Worm (Caenorhabditis elegans) whole organism, L1 larva: ENCODE measurements around the gene srz-11.

ENCODE experiments used
- C34B4.2 ChIP-seq: sonication (generic microtip); optimal IDR thresholded peaks from 2 replicates; lab custom pipeline; 2017; ENCODE audit warnings: mild to moderate bottlenecking, missing genetic modification characterization, missing compliant biosample characterization
- Y116A8C.19 ChIP-seq: sonication (generic microtip); optimal IDR thresholded peaks from 2 replicates; lab custom pipeline; 2016; ENCODE audit warnings: missing compliant biosample characterization, missing genetic modification characterization, borderline replicate concordance
- aha-1 ChIP-seq: fragments of 150-350 bp; optimal IDR thresholded peaks from 2 replicates; lab custom pipeline; 2014; ENCODE audit warnings: missing biosample characterization, missing genetic modification characterization
- ama-1 ChIP-seq: fragments of 150-350 bp; optimal IDR thresholded peaks from 2 replicates; lab custom pipeline; 2014
- ceh-8 ChIP-seq: fragments of 200-800 bp; sonication (Bioruptor generic); optimal IDR thresholded peaks from 2 replicates; lab custom pipeline; 2018; ENCODE audit warnings: mild to moderate bottlenecking, missing genetic modification characterization, moderate library complexity, missing compliant biosample characterization
- ceh-90 ChIP-seq: sonication (generic microtip); optimal IDR thresholded peaks from 2 replicates; lab custom pipeline; 2016; ENCODE audit warnings: missing genetic modification characterization, missing compliant biosample characterization
- ces-1 ChIP-seq: fragments of 150-350 bp; optimal IDR thresholded peaks from 2 replicates; lab custom pipeline; 2014; ENCODE audit warnings: missing biosample characterization, missing genetic modification reagents, missing genetic modification characterization
- dsc-1 ChIP-seq: sonication (generic microtip); optimal IDR thresholded peaks from 2 replicates; lab custom pipeline; 2016; ENCODE audit warnings: mild to moderate bottlenecking, missing genetic modification characterization, missing compliant biosample characterization
- efl-1 ChIP-seq, 4 experiments: fragments of 150-350 bp; optimal IDR thresholded peaks in 3 of 4; peaks in 1 of 4; 1 replicate in 1 of 4; 2 replicates in 3 of 4; lab custom pipeline; 2014; ENCODE audit warnings: missing biosample characterization in 2 of 4, missing genetic modification characterization in 2 of 4, missing genetic modification reagents in 2 of 4
- efl-3 ChIP-seq: fragments of 200-800 bp; sonication (Bioruptor generic); optimal IDR thresholded peaks from 2 replicates; lab custom pipeline; 2018; ENCODE audit warnings: mild to moderate bottlenecking, missing genetic modification characterization, missing compliant biosample characterization
- elt-2 ChIP-seq: sonication (generic microtip); optimal IDR thresholded peaks from 2 replicates; lab custom pipeline; 2016; ENCODE audit warnings: missing genetic modification characterization, mild to moderate bottlenecking, inconsistent platforms, missing compliant biosample characterization, missing genetic modification reagents
- elt-3 ChIP-seq, 6 experiments: fragments of 150-350 bp in 1 of 6; sonication (generic microtip); optimal IDR thresholded peaks; 2 replicates each; lab custom pipeline; 2017 to 2018; ENCODE audit warnings: missing biosample characterization in 6 of 6, missing genetic modification characterization in 6 of 6, inconsistent platforms in 1 of 6
- ets-5 ChIP-seq: fragments of 200-800 bp; sonication (Bioruptor generic); IDR thresholded peaks from 2 replicates; pipeline ENCODE4 v1.3.6; 2022; ENCODE audit warnings: missing genetic modification characterization, missing compliant biosample characterization
- fkh-4 ChIP-seq: sonication (generic microtip); optimal IDR thresholded peaks from 2 replicates; lab custom pipeline; 2016; ENCODE audit warnings: missing compliant biosample characterization, missing genetic modification characterization, borderline replicate concordance
- fos-1 ChIP-seq: fragments of 150-350 bp; optimal IDR thresholded peaks from 2 replicates; lab custom pipeline; 2014; ENCODE audit warnings: missing biosample characterization, missing genetic modification characterization
- grh-1 ChIP-seq: fragments of 200-800 bp; sonication (Bioruptor generic); IDR thresholded peaks from 2 replicates; pipeline ENCODE4 v1.3.6; 2022; ENCODE audit warnings: missing genetic modification reagents, missing genetic modification characterization, missing compliant biosample characterization
- hlh-17 ChIP-seq: fragments of 200-800 bp; sonication (Bioruptor generic); optimal IDR thresholded peaks from 2 replicates; lab custom pipeline; 2018; ENCODE audit warnings: missing genetic modification characterization, mild to moderate bottlenecking, missing compliant biosample characterization, moderate library complexity, borderline replicate concordance
- hlh-4 ChIP-seq: sonication (generic microtip); optimal IDR thresholded peaks from 2 replicates; lab custom pipeline; 2016; ENCODE audit warnings: mild to moderate bottlenecking, missing genetic modification characterization, missing compliant biosample characterization
- irx-1 ChIP-seq: sonication (generic microtip); optimal IDR thresholded peaks from 2 replicates; lab custom pipeline; 2016; ENCODE audit warnings: missing genetic modification characterization, missing compliant biosample characterization
- lin-35 ChIP-seq, 2 experiments: fragments of 150-350 bp; optimal IDR thresholded peaks; 2 replicates each; lab custom pipeline; 2014; ENCODE audit warnings: missing biosample characterization in 2 of 2, missing genetic modification characterization in 2 of 2, missing genetic modification reagents in 2 of 2
- lin-39 ChIP-seq: fragments of 150-350 bp; optimal IDR thresholded peaks from 2 replicates; lab custom pipeline; 2014; ENCODE audit warnings: missing biosample characterization, missing genetic modification reagents, missing genetic modification characterization
- lsy-2 ChIP-seq, 2 experiments: fragments of 150-350 bp; optimal IDR thresholded peaks; 2 replicates each; lab custom pipeline; 2014; ENCODE audit warnings: missing biosample characterization in 2 of 2, missing genetic modification characterization in 2 of 2
- mab-9 ChIP-seq: fragments of 200-800 bp; sonication (Bioruptor generic); IDR thresholded peaks from 2 replicates; pipeline ENCODE4 v1.3.6; 2022; ENCODE audit warnings: missing genetic modification reagents, missing genetic modification characterization, missing compliant biosample characterization
- nhr-11 ChIP-seq: fragments of 150-350 bp; optimal IDR thresholded peaks from 2 replicates; lab custom pipeline; 2014; ENCODE audit warnings: missing biosample characterization, missing genetic modification characterization
- nhr-12 ChIP-seq: sonication (generic microtip); optimal IDR thresholded peaks from 2 replicates; lab custom pipeline; 2017; ENCODE audit warnings: missing biosample characterization, missing genetic modification characterization
- nhr-19 ChIP-seq: fragments of 200-800 bp; sonication (Bioruptor generic); conservative IDR thresholded peaks from 2 replicates; pipeline ENCODE4 v1.3.6; 2022; ENCODE audit warnings: missing genetic modification characterization, missing compliant biosample characterization
- nhr-28 ChIP-seq: fragments of 150-350 bp; optimal IDR thresholded peaks from 2 replicates; lab custom pipeline; 2014; ENCODE audit warnings: missing biosample characterization, missing genetic modification characterization
- nhr-47 ChIP-seq: sonication (generic microtip); optimal IDR thresholded peaks from 2 replicates; lab custom pipeline; 2016; ENCODE audit warnings: mild to moderate bottlenecking, missing genetic modification characterization, moderate library complexity, missing compliant biosample characterization
- nhr-71 ChIP-seq: sonication (generic microtip); optimal IDR thresholded peaks from 2 replicates; lab custom pipeline; 2016; ENCODE audit warnings: mild to moderate bottlenecking, missing genetic modification characterization, moderate library complexity, missing compliant biosample characterization
- nhr-77 ChIP-seq: fragments of 150-350 bp; optimal IDR thresholded peaks from 2 replicates; lab custom pipeline; 2014; ENCODE audit warnings: missing biosample characterization, missing genetic modification characterization
- nhr-84 ChIP-seq: sonication (generic microtip); optimal IDR thresholded peaks from 2 replicates; lab custom pipeline; 2017; ENCODE audit warnings: missing biosample characterization, missing genetic modification characterization
- snpc-4 ChIP-seq: fragments of 150-350 bp; optimal IDR thresholded peaks from 2 replicates; lab custom pipeline; 2014; ENCODE audit warnings: missing biosample characterization, missing genetic modification characterization
- snu-23 ChIP-seq: sonication (generic microtip); optimal IDR thresholded peaks from 2 replicates; lab custom pipeline; 2016; ENCODE audit warnings: missing genetic modification characterization, missing compliant biosample characterization
- sox-4 ChIP-seq: sonication (generic microtip); optimal IDR thresholded peaks from 2 replicates; lab custom pipeline; 2016; ENCODE audit warnings: missing genetic modification characterization, missing compliant biosample characterization
- sptf-1 ChIP-seq: fragments of 150-350 bp; optimal IDR thresholded peaks from 2 replicates; lab custom pipeline; 2014; ENCODE audit warnings: missing biosample characterization, missing genetic modification characterization
- sup-37 ChIP-seq: fragments of 200-800 bp; sonication (Bioruptor generic); optimal IDR thresholded peaks from 2 replicates; lab custom pipeline; 2018; ENCODE audit warnings: mild to moderate bottlenecking, missing genetic modification characterization, missing compliant biosample characterization
- unc-30 ChIP-seq: sonication (generic microtip); optimal IDR thresholded peaks from 2 replicates; lab custom pipeline; 2017; ENCODE audit warnings: missing biosample characterization, missing genetic modification characterization
- unc-62 ChIP-seq: fragments of 150-350 bp; optimal IDR thresholded peaks from 2 replicates; lab custom pipeline; 2014; ENCODE audit warnings: missing biosample characterization, missing genetic modification reagents, missing genetic modification characterization
- unc-86 ChIP-seq: sonication (generic microtip); optimal IDR thresholded peaks from 2 replicates; lab custom pipeline; 2016; ENCODE audit warnings: missing genetic modification characterization, missing compliant biosample characterization
- unc-98 ChIP-seq: fragments of 200-800 bp; sonication (Bioruptor generic); IDR thresholded peaks from 2 replicates; pipeline ENCODE4 v1.3.6; 2022; ENCODE audit warnings: missing genetic modification characterization, missing compliant biosample characterization
- xbp-1 ChIP-seq: sonication (generic microtip); optimal IDR thresholded peaks from 2 replicates; lab custom pipeline; 2016; ENCODE audit warnings: missing genetic modification characterization, missing compliant biosample characterization
- zip-4 ChIP-seq: fragments of 200-800 bp; sonication (Bioruptor generic); optimal IDR thresholded peaks from 2 replicates; lab custom pipeline; 2018; ENCODE audit warnings: mild to moderate bottlenecking, missing genetic modification characterization, moderate library complexity, missing compliant biosample characterization
- ztf-11 ChIP-seq, 2 experiments: sonication (generic microtip); optimal IDR thresholded peaks; 2 replicates each; lab custom pipeline; 2016 to 2017; ENCODE audit warnings: missing genetic modification characterization in 2 of 2, missing biosample characterization in 1 of 2, missing compliant biosample characterization in 1 of 2
- ztf-4 ChIP-seq: fragments of 150-350 bp; optimal IDR thresholded peaks from 2 replicates; lab custom pipeline; 2014; ENCODE audit warnings: missing biosample characterization, missing genetic modification characterization

srz-11 gene

DNA sequence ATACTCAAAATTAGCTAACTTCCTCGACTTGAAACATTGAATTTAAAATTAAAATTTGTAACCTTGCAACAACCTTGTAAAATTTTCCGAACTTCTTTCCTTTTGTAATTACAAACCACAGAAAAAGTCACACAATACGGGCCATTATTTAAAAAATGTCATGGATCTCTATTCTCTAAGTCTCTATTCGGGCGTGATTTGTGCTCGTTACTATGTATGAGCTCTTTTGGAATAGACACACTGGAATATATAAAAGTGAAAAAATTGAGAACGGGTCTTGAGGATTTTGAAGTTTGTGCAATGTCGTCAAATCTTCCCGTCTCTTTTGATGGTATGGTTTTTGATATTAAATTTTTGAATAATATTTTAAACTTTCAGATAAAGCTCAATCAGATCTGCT lies 34.9 kb upstream of the srz-11 start, which contains the start of gene srr-7:
srr-7 (plus strand) TSS at position 301 of the 400 bp plus-strand sequence.
- no peak for TF ChIP-seq Y116A8C.19 (tag; lab: Kevin White, UChicago)
- TF ChIP-seq hlh-17 (GFP tag; lab: Kevin White, UChicago), result no peak
- no peak for TF ChIP-seq nhr-71 (tag; lab: Kevin White, UChicago)
- TF ChIP-seq nhr-84 (tag; lab: Kevin White, UChicago), result no peak
- TF ChIP-seq ets-5 (GFP tag; lab: Robert Waterston, UW), result no peak
- TF ChIP-seq, all 84 proteins: peak for 0

DNA sequence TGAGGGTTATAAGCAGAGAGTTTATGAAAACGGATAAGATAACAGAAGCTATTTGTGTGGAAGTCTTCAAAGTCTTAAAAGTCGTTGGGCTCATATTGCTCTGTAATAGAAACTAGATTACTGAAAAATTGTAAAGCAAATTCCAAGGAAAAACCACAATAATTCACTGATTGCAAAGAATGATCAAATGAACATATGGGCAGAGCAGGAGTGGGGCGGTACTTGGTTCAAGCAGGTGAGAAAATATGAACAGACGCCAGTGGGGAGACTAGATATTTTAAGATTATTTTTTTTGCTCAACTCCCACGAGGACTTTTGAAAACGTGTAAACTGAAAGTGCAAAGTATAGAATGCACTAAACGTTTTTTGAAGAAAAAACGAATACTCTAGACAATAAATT lies 30.5 kb upstream of the srz-11 start, which contains the start of gene str-171:
str-171 (minus strand) TSS at position 101 of the 400 bp plus-strand sequence.
- TF ChIP-seq elt-2 (tag; lab: Kevin White, UChicago), result no peak
- TF ChIP-seq efl-1 (optimal IDR thresholded peaks at IDR 0.05; lab: Kevin White, UChicago), result no peak
- TF ChIP-seq efl-1 (GFP tag; optimal IDR thresholded peaks at IDR 0.05 in 1 of 2; lab: Kevin White, UChicago), result peak in 1 of 2 experiments; percentile 39

DNA sequence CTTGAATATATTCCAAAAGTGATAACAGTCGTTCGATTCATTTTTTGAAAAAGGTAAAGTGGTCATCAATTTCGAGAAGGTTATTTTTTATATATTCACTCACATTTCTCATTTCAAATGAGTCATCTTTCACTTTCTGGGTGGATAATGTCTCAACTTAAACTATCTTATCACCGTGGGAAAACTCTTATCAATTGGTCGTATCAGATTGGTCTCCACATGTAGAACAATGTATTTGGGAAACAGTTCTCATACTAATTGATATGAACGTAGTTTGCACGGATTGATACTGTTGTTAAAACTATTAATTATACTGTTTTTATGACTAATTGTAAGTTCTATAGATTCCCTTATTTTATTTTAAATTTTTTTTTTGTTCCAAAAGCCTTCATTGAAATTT lies 29.1 kb upstream of the srz-11 start:
- TF ChIP-seq elt-3 (tag; optimal IDR thresholded peaks at IDR 0.05; lab: Kevin White, UChicago) (peak in 1 of 6 experiments; percentile 14), elt-2 (tag; lab: Kevin White, UChicago) (peak; percentile 45), xbp-1 (tag; lab: Kevin White, UChicago) (no peak)

DNA sequence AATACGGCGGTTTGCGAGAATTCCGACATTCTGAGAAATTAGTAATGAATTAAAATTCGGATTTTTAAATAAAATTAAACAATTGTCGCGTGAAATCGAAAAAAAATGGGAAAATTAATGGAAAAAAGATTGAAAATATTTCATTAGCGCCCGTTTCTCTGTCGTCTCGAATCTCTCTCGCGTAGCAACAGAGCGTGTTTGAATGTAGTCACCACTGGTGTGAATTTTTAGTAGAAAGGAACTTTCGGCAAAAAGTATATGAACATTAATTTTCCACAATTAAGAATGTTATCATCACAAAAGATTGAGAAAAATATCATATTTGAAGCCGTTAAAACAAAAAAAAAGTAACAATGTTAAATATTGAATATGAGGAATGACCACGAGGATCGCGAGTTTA lies 26.1 kb upstream of the srz-11 start, which contains the start of gene aipl-1:
aipl-1 (minus strand) TSS at position 30 of the 400 bp plus-strand sequence.
- TF ChIP-seq unc-30 (tag; lab: Kevin White, UChicago) (no peak), unc-98 (GFP tag; lab: Robert Waterston, UW) (no peak), dsc-1 (peak; percentile 36), efl-3 (no peak), elt-3 (tag; optimal IDR thresholded peaks at IDR 0.05; lab: Kevin White, UChicago) (peak in 2 of 6 experiments; percentile 9 to 83), nhr-19 (GFP tag; lab: Robert Waterston, UW) (peak; percentile 72; the same call in 1 of the 2 replicates), nhr-84 (tag; lab: Kevin White, UChicago) (no peak), fos-1 (peak; percentile 75), nhr-47 (tag; lab: Kevin White, UChicago) (peak; percentile 79), ama-1 (lab: Kevin White, UChicago) (peak; percentile 26), ces-1 (GFP tag; lab: Kevin White, UChicago) (no peak), unc-86 (tag; lab: Kevin White, UChicago) (peak; percentile 49), nhr-12 (no peak), fkh-4 (tag; lab: Kevin White, UChicago) (no peak), zip-4 (GFP tag; lab: Kevin White, UChicago) (no peak), hlh-4 (no peak), nhr-71 (tag; lab: Kevin White, UChicago) (peak; percentile 87), unc-62 (GFP tag; lab: Kevin White, UChicago) (no peak), efl-1 (optimal IDR thresholded peaks at IDR 0.05; lab: Kevin White, UChicago) (peak; percentile 90 to 92), efl-1 (GFP tag; optimal IDR thresholded peaks at IDR 0.05 in 1 of 2; lab: Kevin White, UChicago) (peak; percentile 88 to 99), ets-5 (GFP tag; lab: Robert Waterston, UW) (no peak), nhr-28 (tag; lab: Kevin White, UChicago) (no peak), grh-1 (GFP tag; lab: Robert Waterston, UW) (0 out of 2 replicates have a peak, but pooled peaks have one; percentile 11), snu-23 (peak; percentile 86), irx-1 (tag; lab: Kevin White, UChicago) (peak; percentile 13), mab-9 (GFP tag; lab: Robert Waterston, UW) (no peak), sup-37 (GFP tag; lab: Kevin White, UChicago) (no peak), nhr-11 (tag; lab: Kevin White, UChicago) (peak; percentile 24), lin-35 (GFP tag; optimal IDR thresholded peaks at IDR 0.05; lab: Kevin White, UChicago) (peak; percentile 88 to 95), ztf-4 (tag; lab: Kevin White, UChicago) (no peak), C34B4.2 (tag; lab: Kevin White, UChicago) (no peak), aha-1 (tag; lab: Kevin White, UChicago) (no peak), sptf-1 (tag; lab: Kevin White, UChicago) (no peak), snpc-4 (tag; lab: Kevin White, UChicago) (peak; percentile 68), lin-39 (tag; lab: Kevin White, UChicago) (no peak), nhr-77 (tag; lab: Kevin White, UChicago) (peak; percentile 76), ceh-90 (no peak), lsy-2 (tag; optimal IDR thresholded peaks at IDR 0.05; lab: Kevin White, UChicago) (peak; percentile 74 to 92), sox-4 (tag; lab: Kevin White, UChicago) (no peak), ztf-11 (tag; optimal IDR thresholded peaks at IDR 0.05; lab: Kevin White, UChicago) (peak in 1 of 2 experiments; percentile 67), ceh-8 (GFP tag; lab: Kevin White, UChicago) (no peak), hlh-17 (GFP tag; lab: Kevin White, UChicago) (no peak)
